Worm (Caenorhabditis elegans): Measurements from ENCODE around the gene F01D5.7.

F01D5.7 gene

ce11 chrII:13977701-13978100, 30.8 kb upstream of the F01D5.7 start:
- TF ChIP-seq M03D4.4 (tag; optimal IDR thresholded peaks at IDR 0.05) (no peak), snpc-4 (tag; optimal IDR thresholded peaks at IDR 0.05) (no peak), unc-120 (tag; optimal IDR thresholded peaks at IDR 0.05; ENCODE audit: poor library complexity, severe bottlenecking) (no peak), ces-1 (GFP tag; optimal IDR thresholded peaks at IDR 0.05) (no peak), ceh-39 (tag; optimal IDR thresholded peaks at IDR 0.05) (no peak), lsy-2 (tag; optimal IDR thresholded peaks at IDR 0.05) (no peak), pha-4 (tag; optimal IDR thresholded peaks at IDR 0.05) (no peak), tbx-8 (GFP tag; optimal IDR thresholded peaks at IDR 0.05) (no peak), unc-62 (GFP tag; optimal IDR thresholded peaks at IDR 0.05) (no peak), nhr-28 (tag; optimal IDR thresholded peaks at IDR 0.05) (no peak), nhr-237 (tag; optimal IDR thresholded peaks at IDR 0.05) (no peak), unc-39 (tag; optimal IDR thresholded peaks at IDR 0.05) (no peak), sptf-1 (tag; optimal IDR thresholded peaks at IDR 0.05) (no peak), mls-2 (tag; optimal IDR thresholded peaks at IDR 0.05) (no peak)

ce11 chrII:13979833-13980513, 28.5 kb upstream of the F01D5.7 start, which contains the start of gene sre-48:
Gene sre-48 (minus strand): TSS chrII:13979883.
- no peak for TF ChIP-seq lin-32 (GFP tag; optimal IDR thresholded peaks at IDR 0.05)
- TF ChIP-seq drap-1 (GFP tag; optimal IDR thresholded peaks at IDR 0.05), result no peak
- no peak for TF ChIP-seq elt-1 (tag; optimal IDR thresholded peaks at IDR 0.05; ENCODE audit: borderline replicate concordance, insufficient read depth)
- TF ChIP-seq sem-2 (GFP tag; optimal IDR thresholded peaks at IDR 0.05), result no peak
- TF ChIP-seq unc-120 (tag; optimal IDR thresholded peaks at IDR 0.05; ENCODE audit: poor library complexity, severe bottlenecking), result no peak
- no peak for TF ChIP-seq flh-1 (GFP tag; optimal IDR thresholded peaks at IDR 0.05)
- TF ChIP-seq nhr-12 (tag; optimal IDR thresholded peaks at IDR 0.05), result no peak
- TF ChIP-seq nhr-28 (tag; optimal IDR thresholded peaks at IDR 0.05), result no peak
- TF ChIP-seq zip-8 (tag; optimal IDR thresholded peaks at IDR 0.05), result no peak
- TF ChIP-seq ces-1 (GFP tag; optimal IDR thresholded peaks at IDR 0.05), result no peak
- no peak for TF ChIP-seq sptf-1 (tag; optimal IDR thresholded peaks at IDR 0.05)
- no peak for TF ChIP-seq lin-13 (tag; optimal IDR thresholded peaks at IDR 0.05)

ce11 chrII:13981097-13981496, 27.4 kb upstream of the F01D5.7 start, which contains the start of gene Y39G8B.9:
Gene Y39G8B.9 (plus strand): TSS chrII:13981365.
- TF ChIP-seq mls-2 (tag; optimal IDR thresholded peaks at IDR 0.05) (no peak), flh-1 (GFP tag; optimal IDR thresholded peaks at IDR 0.05) (no peak), nhr-2 (tag; optimal IDR thresholded peaks at IDR 0.05) (no peak), nhr-28 (tag; optimal IDR thresholded peaks at IDR 0.05) (no peak), elt-3 (tag; optimal IDR thresholded peaks at IDR 0.05) (no peak), ham-2 (GFP tag; optimal IDR thresholded peaks at IDR 0.05) (no peak), pha-4 (tag; optimal IDR thresholded peaks at IDR 0.05) (no peak), blmp-1 (tag; optimal IDR thresholded peaks at IDR 0.05) (no peak), bed-3 (GFP tag; optimal IDR thresholded peaks at IDR 0.05) (no peak), mab-5 (tag; optimal IDR thresholded peaks at IDR 0.05) (no peak), ceh-43 (GFP tag; optimal IDR thresholded peaks at IDR 0.05) (no peak), mep-1 (tag; optimal IDR thresholded peaks at IDR 0.05) (no peak), lin-32 (GFP tag; optimal IDR thresholded peaks at IDR 0.05) (no peak), unc-62 (GFP tag; optimal IDR thresholded peaks at IDR 0.05) (no peak)

- TF ChIP-seq nhr-237 (tag; optimal IDR thresholded peaks at IDR 0.05), result no peak
Observed at ce11 chrII:13981819-13982218, 26.6 kb upstream of the F01D5.7 start.

- TF ChIP-seq M03D4.4 (tag; optimal IDR thresholded peaks at IDR 0.05), result no peak
- TF ChIP-seq ces-1 (GFP tag; optimal IDR thresholded peaks at IDR 0.05), result no peak
- TF ChIP-seq ceh-39 (tag; optimal IDR thresholded peaks at IDR 0.05), result no peak
- no peak for TF ChIP-seq nhr-237 (tag; optimal IDR thresholded peaks at IDR 0.05)
- no peak for TF ChIP-seq cnd-1 (tag; optimal IDR thresholded peaks at IDR 0.05)
- TF ChIP-seq nhr-12 (tag; optimal IDR thresholded peaks at IDR 0.05), result no peak
- TF ChIP-seq ham-2 (GFP tag; optimal IDR thresholded peaks at IDR 0.05), result no peak
- no peak for TF ChIP-seq mls-2 (tag; optimal IDR thresholded peaks at IDR 0.05)
- TF ChIP-seq mab-5 (tag; optimal IDR thresholded peaks at IDR 0.05), result no peak
- TF ChIP-seq elt-3 (tag; optimal IDR thresholded peaks at IDR 0.05), result no peak
- TF ChIP-seq unc-120 (tag; optimal IDR thresholded peaks at IDR 0.05; ENCODE audit: poor library complexity, severe bottlenecking), result no peak
- no peak for TF ChIP-seq sem-2 (GFP tag; optimal IDR thresholded peaks at IDR 0.05)
- no peak for TF ChIP-seq elt-1 (tag; optimal IDR thresholded peaks at IDR 0.05; ENCODE audit: borderline replicate concordance, insufficient read depth)
- TF ChIP-seq drap-1 (GFP tag; optimal IDR thresholded peaks at IDR 0.05), result no peak
- no peak for TF ChIP-seq zip-8 (tag; optimal IDR thresholded peaks at IDR 0.05)
- no peak for TF ChIP-seq bed-3 (GFP tag; optimal IDR thresholded peaks at IDR 0.05)
- no peak for TF ChIP-seq mep-1 (tag; optimal IDR thresholded peaks at IDR 0.05)
Observed at ce11 chrII:13982247-13982646, 26.2 kb upstream of the F01D5.7 start.

Data from whole organism, mixed stage, embryonic.